Worm (Caenorhabditis elegans) whole organism, L4/young adult: ENCODE data around the gene K03A11.1.

Source experiments
- dao-5 ChIP-seq: sonication (generic microtip); optimal IDR thresholded peaks from 2 replicates; lab custom pipeline; 2016; ENCODE audit warnings: missing genotype, missing genetic modification characterization, moderate library complexity, missing compliant biosample characterization
- him-1 ChIP-seq: sonication (generic microtip); optimal IDR thresholded peaks from 2 replicates; lab custom pipeline; 2016; ENCODE audit warnings: missing genotype, missing genetic modification reagents, missing genetic modification characterization, missing compliant biosample characterization

DNA sequence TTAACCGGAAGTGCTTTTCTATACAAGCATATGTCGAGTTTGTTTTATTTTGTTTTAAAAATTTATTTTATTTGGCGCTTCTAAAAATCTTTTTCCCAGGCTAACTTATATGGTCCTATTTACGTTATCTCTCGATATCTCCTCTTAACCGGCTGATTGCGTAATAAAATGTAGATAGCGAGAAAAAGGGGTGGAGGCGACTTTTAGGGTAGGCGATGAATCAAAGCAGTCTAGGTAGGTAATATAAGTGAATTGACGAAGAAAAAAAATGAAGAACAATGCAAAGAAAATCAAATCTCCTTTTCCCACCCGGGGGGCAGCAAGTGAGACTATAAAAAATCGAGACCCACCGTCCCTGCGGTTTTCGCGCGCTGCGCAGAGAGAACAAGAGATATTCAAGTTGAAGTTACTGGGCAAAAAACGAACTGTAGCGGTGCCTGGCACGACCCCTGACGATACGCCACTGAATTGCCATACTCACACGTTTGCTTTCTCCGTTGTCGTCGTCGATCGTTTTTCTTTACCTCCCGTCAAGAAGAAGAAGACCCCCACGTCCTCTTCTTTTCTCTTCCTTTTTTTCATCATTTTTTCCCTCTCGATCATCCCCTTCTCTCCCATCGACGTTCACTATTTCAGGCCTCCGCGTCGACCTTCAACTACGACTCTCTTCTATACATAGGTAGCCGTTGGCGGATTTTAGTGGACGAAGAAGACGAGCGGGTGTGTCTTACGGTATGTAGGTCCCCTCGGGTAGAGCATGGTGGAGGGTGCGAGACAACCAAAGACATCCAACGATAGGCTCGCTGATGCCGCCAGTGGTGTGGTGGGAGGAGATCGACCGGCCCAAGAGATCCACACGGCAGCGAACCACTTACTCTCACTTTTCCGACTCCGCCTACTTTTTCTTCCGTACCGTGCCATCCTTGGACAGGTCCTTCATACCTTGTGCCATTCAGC is 43.4 kb upstream of the K03A11.1 start, which contains the start of gene nhr-25:
- TF ChIP-seq him-1 (tag; lab: Kevin White, UChicago) (no peak), dao-5 (tag; lab: Kevin White, UChicago) (no peak)
